Fruit fly (Drosophila melanogaster) whole organism, embryonic: ENCODE results near the gene nst.

Experiments
- Ada2b ChIP-seq: fragments of 200-800 bp; sonication (Bioruptor generic); IDR thresholded peaks from 2 replicates; pipeline ENCODE4 v1.3.6; 2022; ENCODE audit warnings: missing biosample characterization, missing genetic modification characterization
- Atf3 ChIP-seq: fragments of 200-800 bp; sonication (Bioruptor generic); optimal IDR thresholded peaks from 3 replicates; lab custom pipeline; 2016; ENCODE audit warnings: missing biosample characterization, missing genetic modification characterization
- C15 ChIP-seq: fragments of 200-800 bp; sonication (Bioruptor generic); IDR thresholded peaks from 3 replicates; pipeline ENCODE4 v1.3.6; 2022; ENCODE audit warnings: missing biosample characterization, missing genetic modification characterization
- CG10321 ChIP-seq: fragments of 200-800 bp; sonication (Bioruptor generic); IDR thresholded peaks from 2 replicates; pipeline ENCODE4 v1.3.6; 2022; ENCODE audit warnings: missing biosample characterization, missing genetic modification characterization
- CG16815 ChIP-seq: fragments of 200-800 bp; sonication (Bioruptor generic); optimal IDR thresholded peaks from 3 replicates; lab custom pipeline; 2017; ENCODE audit warnings: missing biosample characterization, mild to moderate bottlenecking, missing genetic modification characterization
- CG17385 ChIP-seq: fragments of 200-800 bp; sonication (Bioruptor generic); optimal IDR thresholded peaks from 3 replicates; lab custom pipeline; 2018; ENCODE audit warnings: missing biosample characterization, mild to moderate bottlenecking, missing genetic modification characterization
- CG17612 ChIP-seq: fragments of 200-800 bp; sonication (Bioruptor generic); IDR thresholded peaks from 2 replicates; pipeline ENCODE4 v1.3.6; 2022; ENCODE audit warnings: missing biosample characterization, missing genetic modification characterization
- CG18011 ChIP-seq: fragments of 200-800 bp; sonication (Bioruptor generic); optimal IDR thresholded peaks from 2 replicates; lab custom pipeline; 2017; ENCODE audit warnings: missing biosample characterization, missing genetic modification characterization, mild to moderate bottlenecking, moderate library complexity, missing genotype
- CG2120 ChIP-seq: fragments of 200-800 bp; sonication (Bioruptor generic); optimal IDR thresholded peaks from 3 replicates; lab custom pipeline; 2016; ENCODE audit warnings: missing biosample characterization, missing genetic modification characterization
- CG2678 ChIP-seq: fragments of 200-800 bp; sonication (Bioruptor generic); optimal IDR thresholded peaks from 3 replicates; lab custom pipeline; 2019; ENCODE audit warnings: missing biosample characterization, mild to moderate bottlenecking, missing genetic modification characterization, moderate library complexity
- CG2889 ChIP-seq: fragments of 200-800 bp; sonication (Bioruptor generic); IDR thresholded peaks from 3 replicates; pipeline ENCODE4 v1.3.6; 2022; ENCODE audit warnings: missing biosample characterization, missing genetic modification characterization
- CG30020 ChIP-seq: fragments of 200-800 bp; optimal IDR thresholded peaks from 2 replicates; lab custom pipeline; 2019; ENCODE audit warnings: missing biosample characterization, mild to moderate bottlenecking, missing genetic modification characterization, moderate library complexity
- CG31365 ChIP-seq: fragments of 200-800 bp; sonication (Bioruptor generic); optimal IDR thresholded peaks from 2 replicates; lab custom pipeline; 2018; ENCODE audit warnings: missing biosample characterization, mild to moderate bottlenecking, missing genetic modification characterization
- CG31388 ChIP-seq: fragments of 200-800 bp; sonication (Bioruptor generic); optimal IDR thresholded peaks from 2 replicates; lab custom pipeline; 2016; ENCODE audit warnings: missing biosample characterization, missing genetic modification characterization
- CG3163 ChIP-seq: fragments of 200-800 bp; sonication (Bioruptor generic); optimal IDR thresholded peaks from 3 replicates; lab custom pipeline; 2016; ENCODE audit warnings: missing biosample characterization, missing genetic modification characterization
- CG33557 ChIP-seq: fragments of 200-800 bp; sonication (Bioruptor generic); optimal IDR thresholded peaks from 2 replicates; lab custom pipeline; 2019; ENCODE audit warnings: missing biosample characterization, mild to moderate bottlenecking, missing genetic modification characterization, moderate library complexity
- CG4404 ChIP-seq: fragments of 200-800 bp; sonication (Bioruptor generic); IDR thresholded peaks from 2 replicates; pipeline ENCODE4 v1.3.6; 2022; ENCODE audit warnings: missing biosample characterization, missing genetic modification characterization
- CG6175 ChIP-seq: fragments of 200-800 bp; sonication (Bioruptor generic); IDR thresholded peaks from 3 replicates; pipeline ENCODE4 v1.3.6; 2022; ENCODE audit warnings: missing biosample characterization, missing genetic modification characterization
- CG8290 ChIP-seq, 3 experiments: fragments of 200-800 bp; sonication (Bioruptor generic); optimal IDR thresholded peaks; 2 replicates each; lab custom pipeline; 2016 to 2019; ENCODE audit warnings: missing biosample characterization in 3 of 3, missing genetic modification characterization in 3 of 3, mild to moderate bottlenecking in 2 of 3, moderate library complexity in 1 of 3
- CHES-1-like ChIP-seq: fragments of 200-800 bp; sonication (Bioruptor generic); optimal IDR thresholded peaks from 2 replicates; lab custom pipeline; 2016; ENCODE audit warnings: missing biosample characterization, missing genetic modification characterization
- Deaf1 ChIP-seq: fragments of 200-800 bp; optimal IDR thresholded peaks from 3 replicates; lab custom pipeline; 2019; ENCODE audit warnings: missing biosample characterization, mild to moderate bottlenecking, missing genetic modification characterization, moderate library complexity
- Ets65A ChIP-seq: fragments of 200-800 bp; sonication (Bioruptor generic); peaks from one replicate; lab custom pipeline; 2016; ENCODE audit warnings: missing biosample characterization, missing genetic modification characterization
- Hey ChIP-seq: fragments of 200-800 bp; sonication (Bioruptor generic); optimal IDR thresholded peaks from 3 replicates; lab custom pipeline; 2018; ENCODE audit warnings: missing biosample characterization, mild to moderate bottlenecking, missing genetic modification characterization
- Hr51 ChIP-seq, 2 experiments: fragments of 200-800 bp; sonication (Bioruptor generic); optimal IDR thresholded peaks; 2 replicates in 1 of 2; 3 replicates in 1 of 2; lab custom pipeline; 2016 to 2018; ENCODE audit warnings: missing biosample characterization in 2 of 2, missing genetic modification characterization in 2 of 2, mild to moderate bottlenecking in 1 of 2, moderate library complexity in 1 of 2
- Hsf ChIP-seq: fragments of 200-800 bp; sonication (Bioruptor generic); optimal IDR thresholded peaks from 3 replicates; lab custom pipeline; 2016; ENCODE audit warnings: missing biosample characterization, missing genetic modification characterization
- Jarid2 ChIP-seq: fragments of 200-800 bp; sonication (Bioruptor generic); optimal IDR thresholded peaks from 3 replicates; lab custom pipeline; 2017; ENCODE audit warnings: mild to moderate bottlenecking, missing biosample characterization, missing genetic modification reagents, missing genetic modification characterization
- MTF-1 ChIP-seq: fragments of 200-800 bp; sonication (Bioruptor generic); optimal IDR thresholded peaks from 2 replicates; lab custom pipeline; 2018; ENCODE audit warnings: missing biosample characterization, mild to moderate bottlenecking, missing genetic modification characterization, borderline replicate concordance
- Neu2 ChIP-seq: fragments of 200-800 bp; sonication (Bioruptor generic); optimal IDR thresholded peaks from 3 replicates; lab custom pipeline; 2016; ENCODE audit warnings: missing biosample characterization, missing genetic modification characterization, borderline replicate concordance
- Nf-YA ChIP-seq: fragments of 200-800 bp; sonication (Bioruptor generic); IDR thresholded peaks from 2 replicates; pipeline ENCODE4 v1.3.6; 2022; ENCODE audit warnings: missing biosample characterization, missing genetic modification characterization
- Ptx1 ChIP-seq: fragments of 200-800 bp; sonication (Bioruptor generic); IDR thresholded peaks from 2 replicates; pipeline ENCODE4 v1.3.6; 2022; ENCODE audit warnings: missing biosample characterization, missing genetic modification characterization
- Sox100B ChIP-seq: fragments of 200-800 bp; sonication (Bioruptor generic); optimal IDR thresholded peaks from 3 replicates; lab custom pipeline; 2018; ENCODE audit warnings: missing biosample characterization, mild to moderate bottlenecking, missing genetic modification characterization
- Usf ChIP-seq: fragments of 200-800 bp; sonication (Bioruptor generic); optimal IDR thresholded peaks from 2 replicates; lab custom pipeline; 2017; ENCODE audit warnings: missing genotype, missing biosample characterization, missing genetic modification characterization
- ase ChIP-seq: fragments of 200-800 bp; sonication (Bioruptor generic); IDR thresholded peaks from 3 replicates; pipeline ENCODE4 v1.3.6; 2022; ENCODE audit warnings: missing biosample characterization, missing genetic modification characterization
- bbx ChIP-seq: fragments of 200-800 bp; sonication (Bioruptor generic); IDR thresholded peaks from 2 replicates; pipeline ENCODE4 v1.3.6; 2022; ENCODE audit warnings: missing biosample characterization, missing genetic modification characterization; ENCODE audit not compliant: partially characterized antibody
- bcd ChIP-seq: fragments of 200-800 bp; sonication (Bioruptor generic); optimal IDR thresholded peaks from 2 replicates; lab custom pipeline; 2017; ENCODE audit warnings: missing biosample characterization, mild to moderate bottlenecking, missing genetic modification characterization
- chn ChIP-seq: fragments of 200-800 bp; sonication (Bioruptor generic); optimal IDR thresholded peaks from 2 replicates; lab custom pipeline; 2016; ENCODE audit warnings: missing biosample characterization, missing genetic modification characterization
- crol ChIP-seq: fragments of 200-800 bp; sonication (Bioruptor generic); IDR thresholded peaks from 2 replicates; pipeline ENCODE4 v1.3.6; 2022; ENCODE audit warnings: missing biosample characterization, missing genetic modification characterization
- dati ChIP-seq: fragments of 200-800 bp; sonication (Bioruptor generic); IDR thresholded peaks from 2 replicates; pipeline ENCODE4 v1.3.6; 2022; ENCODE audit warnings: missing biosample characterization, missing genetic modification characterization
- dimm ChIP-seq: fragments of 200-800 bp; sonication (Bioruptor generic); IDR thresholded peaks from 2 replicates; pipeline ENCODE4 v1.3.6; 2022; ENCODE audit warnings: missing biosample characterization, missing genetic modification characterization
- dmrt99B ChIP-seq: fragments of 200-800 bp; sonication (Bioruptor generic); optimal IDR thresholded peaks from 2 replicates; lab custom pipeline; 2018; ENCODE audit warnings: missing biosample characterization, mild to moderate bottlenecking, missing genetic modification characterization, moderate library complexity
- fru ChIP-seq: fragments of >200 bp; optimal IDR thresholded peaks from 2 replicates; lab custom pipeline; 2017
- gem ChIP-seq: fragments of 200-800 bp; sonication (Bioruptor generic); optimal IDR thresholded peaks from 2 replicates; lab custom pipeline; 2019; ENCODE audit warnings: missing biosample characterization, mild to moderate bottlenecking, missing genetic modification characterization, moderate library complexity
- grau ChIP-seq: fragments of 200-800 bp; optimal IDR thresholded peaks from 3 replicates; lab custom pipeline; 2019; ENCODE audit warnings: missing biosample characterization, mild to moderate bottlenecking, missing genetic modification characterization, moderate library complexity
- gsb-n ChIP-seq: fragments of 200-800 bp; sonication (Bioruptor generic); optimal IDR thresholded peaks from 3 replicates; lab custom pipeline; 2018; ENCODE audit warnings: missing biosample characterization, mild to moderate bottlenecking, missing genetic modification characterization
- insv ChIP-seq, 2 experiments: fragments of 200-800 bp; sonication (Bioruptor generic); optimal IDR thresholded peaks; 3 replicates each; lab custom pipeline; 2016 to 2018; ENCODE audit warnings: missing biosample characterization in 2 of 2, missing genetic modification characterization in 2 of 2
- kni ChIP-seq: fragments of 200-800 bp; sonication (Bioruptor generic); optimal IDR thresholded peaks from 3 replicates; lab custom pipeline; 2017; ENCODE audit warnings: mild to moderate bottlenecking, missing biosample characterization, missing genetic modification reagents, missing genetic modification characterization
- lola ChIP-seq, 3 experiments: fragments of >200 bp in 2 of 3; fragments of 200-800 bp in 1 of 3; sonication (Bioruptor generic) in 1 of 3; optimal IDR thresholded peaks; 2 replicates each; lab custom pipeline; 2017 to 2019; ENCODE audit warnings: missing biosample characterization in 3 of 3, missing genetic modification characterization in 3 of 3, mild to moderate bottlenecking in 1 of 3, moderate library complexity in 1 of 3
- oc ChIP-seq: fragments of 200-800 bp; sonication (Bioruptor generic); optimal IDR thresholded peaks from 2 replicates; lab custom pipeline; 2018; ENCODE audit warnings: missing biosample characterization, mild to moderate bottlenecking, missing genetic modification characterization, moderate library complexity
- stwl ChIP-seq: fragments of 200-800 bp; sonication (Bioruptor generic); optimal IDR thresholded peaks from 3 replicates; lab custom pipeline; 2018; ENCODE audit warnings: missing biosample characterization, mild to moderate bottlenecking, missing genetic modification characterization, moderate library complexity
- twi ChIP-seq: fragments of 200-800 bp; optimal IDR thresholded peaks from 2 replicates; lab custom pipeline; 2019; ENCODE audit warnings: missing biosample characterization, mild to moderate bottlenecking, missing genetic modification characterization, moderate library complexity
- vfl ChIP-seq: fragments of 200-800 bp; sonication (Bioruptor generic); optimal IDR thresholded peaks from 2 replicates; lab custom pipeline; 2016; ENCODE audit warnings: missing biosample characterization, missing genetic modification characterization
- zen ChIP-seq: fragments of 200-800 bp; sonication (Bioruptor generic); optimal IDR thresholded peaks from 3 replicates; lab custom pipeline; 2018; ENCODE audit warnings: missing biosample characterization, mild to moderate bottlenecking, missing genetic modification characterization, moderate library complexity

nst gene

DNA sequence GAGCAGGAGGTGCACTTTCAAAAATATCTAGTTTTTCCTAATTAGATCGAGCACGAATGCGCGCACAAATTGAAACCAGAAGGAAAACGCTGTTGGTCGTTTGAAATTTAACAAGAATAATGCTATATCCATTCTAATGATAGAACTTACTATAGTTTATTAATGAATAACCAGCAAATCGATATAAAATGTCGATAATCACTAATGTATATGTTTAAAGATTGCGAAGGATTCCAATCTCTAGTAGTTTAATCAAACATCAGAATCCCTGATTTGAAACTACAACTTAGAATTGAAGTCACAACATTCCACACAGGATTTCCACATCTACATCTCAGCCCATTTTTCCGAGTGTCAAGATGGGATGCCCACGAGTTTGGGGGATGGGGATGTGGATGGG lies 35.5 kb upstream of the nst start (continued):
- TF ChIP-seq Nf-YA (GFP tag; lab: Robert Waterston, UW) (no peak), CG2120 (no peak), chn (no peak), bbx (GFP tag; lab: Robert Waterston, UW) (no peak), Ada2b (GFP tag; lab: Robert Waterston, UW) (no peak), CG8290 (GFP tag; optimal IDR thresholded peaks at IDR 0.05; lab: Kevin White, UChicago) (no peak), CG8290 (tag; optimal IDR thresholded peaks at IDR 0.05; lab: Kevin White, UChicago) (no peak), C15 (GFP tag; lab: Robert Waterston, UW) (no peak), dimm (GFP tag; lab: Robert Waterston, UW) (no peak), Atf3 (GFP tag; lab: Kevin White, UChicago) (no peak), MTF-1 (no peak), twi (no peak), crol (GFP tag; lab: Robert Waterston, UW) (no peak), CG2889 (GFP tag; lab: Robert Waterston, UW) (no peak), Hr51 (GFP tag; optimal IDR thresholded peaks at IDR 0.05; lab: Kevin White, UChicago) (no peak), CG3163 (no peak), fru (lab: Kevin White, UChicago) (no peak), CG10321 (no peak), CG33557 (GFP tag; lab: Kevin White, UChicago) (peak; percentile 16), ase (GFP tag; lab: Robert Waterston, UW) (no peak), zen (tag; lab: Kevin White, UChicago) (no peak), Deaf1 (tag; lab: Kevin White, UChicago) (no peak), lola (GFP tag; optimal IDR thresholded peaks at IDR 0.05; lab: Kevin White, UChicago) (peak in 1 of 3 experiments; percentile 35), CG2678 (peak; percentile 40), CHES-1-like (no peak), CG16815 (GFP tag; lab: Kevin White, UChicago) (no peak), CG31388 (GFP tag; lab: Kevin White, UChicago) (no peak), gsb-n (tag; lab: Kevin White, UChicago) (no peak), CG31365 (tag; lab: Kevin White, UChicago) (no peak), dati (no peak), Ptx1 (GFP tag; lab: Robert Waterston, UW) (no peak), stwl (tag; lab: Kevin White, UChicago) (no peak), bcd (peak; percentile 22), Neu2 (no peak), gem (tag; lab: Kevin White, UChicago) (peak; percentile 35), CG17385 (GFP tag; lab: Kevin White, UChicago) (no peak), kni (no peak), Jarid2 (GFP tag; lab: Kevin White, UChicago) (no peak), vfl (no peak), oc (no peak), grau (tag; lab: Kevin White, UChicago) (peak; percentile 27), Usf (no peak), CG6175 (GFP tag; lab: Robert Waterston, UW) (no peak), insv (GFP tag; optimal IDR thresholded peaks at IDR 0.05; lab: Kevin White, UChicago) (no peak), CG18011 (no peak), Sox100B (GFP tag; lab: Kevin White, UChicago) (peak; percentile 40), dmrt99B (tag; lab: Kevin White, UChicago) (peak; percentile 32), CG17612 (GFP tag; lab: Robert Waterston, UW) (no peak), Hsf (GFP tag; lab: Kevin White, UChicago) (no peak), CG4404 (GFP tag; lab: Robert Waterston, UW) (no peak), CG30020 (tag; lab: Kevin White, UChicago) (no peak), Hey (tag; lab: Kevin White, UChicago) (no peak), Ets65A (GFP tag; lab: Kevin White, UChicago) (no peak)
